Worm (Caenorhabditis elegans): Measurements from ENCODE around the gene C35B1.2.

DNA sequence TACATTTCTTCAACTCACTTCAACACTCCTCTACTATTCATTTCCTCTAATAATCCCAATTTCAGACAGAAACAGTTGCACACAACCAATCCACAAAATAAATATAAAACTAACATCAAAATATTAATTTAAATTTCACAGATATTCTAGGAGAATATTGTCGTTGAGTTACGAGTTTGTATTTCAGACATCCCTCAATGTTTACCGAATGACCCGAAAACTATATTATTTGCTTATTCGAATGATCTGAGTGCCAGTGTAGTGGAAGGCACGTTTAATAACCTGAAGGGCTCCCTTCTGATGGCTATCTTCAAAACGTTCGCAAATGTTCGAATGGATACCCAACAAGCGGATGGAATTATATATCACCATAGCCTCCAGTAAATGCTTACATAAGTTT, 58.8 kb downstream of the C35B1.2 start, which contains the start of gene R07C12.3:
- TF ChIP-seq unc-39 (tag; optimal IDR thresholded peaks at IDR 0.05) (no peak), lsy-12 (tag; optimal IDR thresholded peaks at IDR 0.05) (no peak), nhr-77 (tag; optimal IDR thresholded peaks at IDR 0.05) (no peak), egl-27 (tag; optimal IDR thresholded peaks at IDR 0.05) (no peak), pha-4 (tag; optimal IDR thresholded peaks at IDR 0.05) (no peak)
